Worm (Caenorhabditis elegans): ENCODE data around the gene aip-1.

The aip-1 gene

DNA sequence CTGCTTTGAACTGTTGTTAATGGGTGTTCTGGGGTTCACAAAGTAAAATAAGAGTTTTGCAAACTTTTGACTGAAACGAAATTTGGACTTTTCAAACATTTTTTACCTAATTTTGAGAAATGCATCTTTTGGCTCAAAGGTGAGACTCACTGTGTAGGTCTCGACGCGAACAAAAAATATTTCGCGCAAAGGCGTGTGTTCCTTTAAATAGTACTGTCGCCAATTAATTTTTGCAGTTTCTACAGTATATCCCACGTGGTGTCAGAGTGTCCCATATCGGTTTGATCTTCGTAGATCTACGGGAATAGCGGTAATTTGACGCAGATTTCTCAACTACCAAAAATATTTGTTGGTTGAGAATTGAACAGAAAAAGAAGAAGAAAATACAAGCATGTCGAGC is 1.5 kb downstream of the aip-1 start (continued):
- TF ChIP-seq hsf-1 (GFP tag; IDR thresholded peaks at IDR 0.05) (0 out of 2 replicates have a peak, but pooled peaks have one; percentile 30), nhr-120 (GFP tag; IDR thresholded peaks at IDR 0.05) (no peak), him-1 (tag; optimal IDR thresholded peaks at IDR 0.05) (no peak), F23B12.7 (tag; optimal IDR thresholded peaks at IDR 0.05; ENCODE audit: insufficient read depth) (no peak), ceh-27 (GFP tag; optimal IDR thresholded peaks at IDR 0.05) (no peak), nhr-80 (tag; optimal IDR thresholded peaks at IDR 0.05) (no peak), T26A5.8 (tag; optimal IDR thresholded peaks at IDR 0.05) (no peak), F52B5.7 (tag; optimal IDR thresholded peaks at IDR 0.05) (no peak), nfyb-1 (GFP tag; IDR thresholded peaks at IDR 0.05) (no peak), T07F8.4 (tag; optimal IDR thresholded peaks at IDR 0.05) (no peak), ceh-40 (GFP tag; IDR thresholded peaks at IDR 0.05) (0 out of 2 replicates have a peak, but pooled peaks have one; percentile 53), ceh-100 (GFP tag; IDR thresholded peaks at IDR 0.05) (0 out of 2 replicates have a peak, but pooled peaks have one; percentile 11), hmg-1.2 (GFP tag; IDR thresholded peaks at IDR 0.05) (no peak), lin-26 (GFP tag; IDR thresholded peaks at IDR 0.05) (no peak), tbx-9 (tag; optimal IDR thresholded peaks at IDR 0.05; ENCODE audit: borderline replicate concordance) (no peak), efl-1 (GFP tag; optimal IDR thresholded peaks at IDR 0.05) (peak; percentile 22), Y79H2A.3 (GFP tag; conservative IDR thresholded peaks at IDR 0.05) (no peak), F10E7.11 (tag; optimal IDR thresholded peaks at IDR 0.05) (no peak), lin-54 (GFP tag; optimal IDR thresholded peaks at IDR 0.05) (peak; percentile 19)

DNA sequence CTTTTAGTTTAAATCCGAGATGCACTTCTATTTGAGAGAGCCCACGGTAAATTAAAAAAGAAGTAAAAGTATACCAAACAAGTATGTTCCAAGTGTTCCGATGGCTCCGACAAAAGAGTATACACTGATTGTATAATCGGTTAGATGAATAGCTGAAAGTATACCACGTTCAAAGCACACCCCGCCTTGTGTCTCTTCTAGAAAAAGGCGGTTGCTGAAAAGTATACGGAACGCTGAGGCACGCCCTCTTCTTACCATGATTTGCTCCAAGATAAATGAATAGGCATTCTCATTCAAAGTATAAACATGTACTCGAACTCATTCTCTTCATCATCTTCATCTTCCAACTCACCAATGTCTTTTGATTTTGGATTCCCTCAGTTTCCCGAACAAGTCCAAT is 2.3 kb downstream of the aip-1 start, which contains the start of gene end-3:
Gene end-3 (plus strand): TSS at position 301 of the 400 bp plus-strand sequence.
- TF ChIP-seq F10E7.11 (tag; optimal IDR thresholded peaks at IDR 0.05) = no peak

DNA sequence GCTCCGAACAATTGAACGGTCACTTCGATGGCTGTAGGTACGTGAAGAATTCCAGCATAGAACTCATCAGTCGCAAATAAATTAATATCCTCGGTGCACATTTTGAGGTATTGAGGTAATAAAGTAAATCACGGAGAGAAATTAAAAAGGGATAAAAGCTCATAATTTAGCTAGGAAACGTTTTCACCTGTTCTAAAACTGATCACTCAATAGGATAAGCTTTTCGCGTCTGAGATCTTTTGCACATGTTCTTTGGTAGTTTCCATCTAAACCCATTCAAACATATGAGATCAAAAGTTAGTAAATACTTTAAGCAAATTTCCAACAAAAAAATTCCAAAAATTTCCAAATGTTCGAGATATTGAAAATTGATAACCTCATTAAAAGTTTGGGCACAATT is 5.3 kb downstream of the aip-1 start, which contains the start of gene srh-308:
Gene srh-308 (minus strand): TSS at position 101 of the 400 bp plus-strand sequence.
- TF ChIP-seq F37B4.10 (GFP tag; IDR thresholded peaks at IDR 0.05) (no peak), Y56A3A.18 (GFP tag; IDR thresholded peaks at IDR 0.05) (no peak), F55B11.4 (tag; optimal IDR thresholded peaks at IDR 0.05; ENCODE audit: borderline replicate concordance, insufficient read depth) (no peak), repo-1 (tag; optimal IDR thresholded peaks at IDR 0.05) (no peak), ztf-22 (GFP tag; optimal IDR thresholded peaks at IDR 0.05) (no peak), ceh-91 (GFP tag; IDR thresholded peaks at IDR 0.05) (no peak), zim-3 (tag; optimal IDR thresholded peaks at IDR 0.05) (no peak), snpc-4 (GFP tag; optimal IDR thresholded peaks at IDR 0.05) (no peak), snpc-4 (tag; optimal IDR thresholded peaks at IDR 0.05) (no peak), dox-1 (GFP tag; IDR thresholded peaks at IDR 0.05) (no peak), F52B5.7 (tag; optimal IDR thresholded peaks at IDR 0.05) (no peak), Y95B8A.8 (GFP tag; IDR thresholded peaks at IDR 0.05) (no peak), egl-44 (GFP tag; IDR thresholded peaks at IDR 0.05) (no peak), hlh-12 (tag; optimal IDR thresholded peaks at IDR 0.05) (no peak), lsl-1 (GFP tag; optimal IDR thresholded peaks at IDR 0.05) (no peak), F57A8.1 (GFP tag; optimal IDR thresholded peaks at IDR 0.05) (no peak), attf-6 (GFP tag; IDR thresholded peaks at IDR 0.05) (no peak), nfyb-1 (GFP tag; IDR thresholded peaks at IDR 0.05) (no peak), hmg-20 (GFP tag; IDR thresholded peaks at IDR 0.05) (no peak), F10E7.11 (tag; optimal IDR thresholded peaks at IDR 0.05) (no peak)

DNA sequence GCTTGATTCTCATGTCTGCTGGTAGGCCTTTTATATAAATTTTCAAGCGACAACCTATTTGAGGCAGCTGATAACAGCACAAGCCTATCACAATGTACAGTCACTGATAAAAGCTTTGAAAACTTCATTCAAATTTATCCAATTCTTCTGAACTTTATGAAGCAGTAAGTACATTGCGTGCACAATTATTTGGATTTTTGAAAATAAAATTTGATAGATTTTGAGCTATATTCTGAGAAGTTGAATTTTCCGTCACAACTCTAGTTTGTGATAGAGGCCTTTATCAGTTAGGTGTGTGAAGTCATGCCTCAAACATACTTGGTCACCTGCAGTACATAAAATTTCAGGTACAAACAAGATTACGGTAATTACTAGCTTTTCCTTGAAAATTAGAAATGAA is 6.5 kb downstream of the aip-1 start, which contains the start of the genes mtl-2 and T08G5.1:
Gene mtl-2 (minus strand): TSS at position 34 of the 400 bp plus-strand sequence.
Gene T08G5.1 (plus strand): TSS at position 127 of the 400 bp plus-strand sequence.
- TF ChIP-seq nhr-80 (tag; optimal IDR thresholded peaks at IDR 0.05) (peak; percentile 40), Y56A3A.18 (GFP tag; IDR thresholded peaks at IDR 0.05) (no peak), gei-17 (GFP tag; optimal IDR thresholded peaks at IDR 0.05) (no peak), ztf-18 (tag; optimal IDR thresholded peaks at IDR 0.05) (no peak)
